Worm (Caenorhabditis elegans): ENCODE results near the gene JC8.7.
A peak's percentile ranks its signal among the peaks of the same experiment; 100 is the strongest.

The JC8.7 gene

ce11 chrIV:13238943-13239861 is 7.9 kb upstream of the JC8.7 start, which contains the start of gene tag-115 (continued):
- TF ChIP-seq madf-6 (GFP tag; IDR thresholded peaks at IDR 0.05) (peak; percentile 80), D2030.7 (GFP tag; IDR thresholded peaks at IDR 0.05) (peak; percentile 43; the same call in 1 of the 2 replicates), mcd-1 (GFP tag; IDR thresholded peaks at IDR 0.05) (peak; percentile 66), ceh-91 (GFP tag; IDR thresholded peaks at IDR 0.05) (peak; percentile 26; the same call in 1 of the 2 replicates), Y53F4B.3 (GFP tag; IDR thresholded peaks at IDR 0.05) (no peak), chd-7 (tag; optimal IDR thresholded peaks at IDR 0.05) (no peak), snpc-1.1 (tag; optimal IDR thresholded peaks at IDR 0.05; ENCODE audit: insufficient read depth) (peak; percentile 22), C17E4.6 (GFP tag; IDR thresholded peaks at IDR 0.05) (peak; percentile 52; the same call in 1 of the 2 replicates), lin-40 (tag; optimal IDR thresholded peaks at IDR 0.05) (peak; percentile 20), snpc-3.4 (tag; optimal IDR thresholded peaks at IDR 0.05) (peak; percentile 66), ztf-22 (GFP tag; optimal IDR thresholded peaks at IDR 0.05) (no peak), mes-4 (tag; optimal IDR thresholded peaks at IDR 0.05) (peak; percentile 49)

- TF ChIP-seq B0019.2 (GFP tag; conservative IDR thresholded peaks at IDR 0.05) (peak; percentile 85), ztf-18 (tag; optimal IDR thresholded peaks at IDR 0.05) (peak; percentile 69), lin-54 (GFP tag; optimal IDR thresholded peaks at IDR 0.05) (peak; percentile 100), lin-35 (GFP tag; optimal IDR thresholded peaks at IDR 0.05) (peak; percentile 73 to 99 (median 85)), madf-10 (tag; optimal IDR thresholded peaks at IDR 0.05) (peak; percentile 95), T26A5.8 (tag; optimal IDR thresholded peaks at IDR 0.05) (no peak), snpc-4 (GFP tag; optimal IDR thresholded peaks at IDR 0.05) (peak; percentile 75), snpc-4 (tag; optimal IDR thresholded peaks at IDR 0.05) (peak; percentile 81 to 90 (median 88)), F52B5.7 (tag; optimal IDR thresholded peaks at IDR 0.05) (peak; percentile 66), Y95B8A.8 (GFP tag; IDR thresholded peaks at IDR 0.05) (peak; percentile 96), B0336.3 (GFP tag; IDR thresholded peaks at IDR 0.05) (peak; percentile 95), ceh-91 (GFP tag; IDR thresholded peaks at IDR 0.05) (peak; percentile 95), cebp-2 (GFP tag; IDR thresholded peaks at IDR 0.05) (peak; percentile 98), B0261.1 (tag; optimal IDR thresholded peaks at IDR 0.05) (peak; percentile 40), efl-1 (GFP tag; optimal IDR thresholded peaks at IDR 0.05) (peak; percentile 92), dpff-1 (tag; optimal IDR thresholded peaks at IDR 0.05) (no peak), nhr-90 (tag; optimal IDR thresholded peaks at IDR 0.05) (peak; percentile 62), dox-1 (GFP tag; IDR thresholded peaks at IDR 0.05) (peak; percentile 99), nhr-120 (GFP tag; IDR thresholded peaks at IDR 0.05) (no peak), D2030.7 (GFP tag; IDR thresholded peaks at IDR 0.05) (peak; percentile 94), repo-1 (tag; optimal IDR thresholded peaks at IDR 0.05) (peak; percentile 96), pbrm-1 (GFP tag; IDR thresholded peaks at IDR 0.05) (peak; percentile 98), madf-3 (GFP tag; IDR thresholded peaks at IDR 0.05) (peak; percentile 96), ztf-26 (tag; optimal IDR thresholded peaks at IDR 0.05) (peak; percentile 97), B0035.1 (tag; optimal IDR thresholded peaks at IDR 0.05) (peak; percentile 84), zim-3 (tag; optimal IDR thresholded peaks at IDR 0.05) (peak; percentile 55), hmg-20 (GFP tag; IDR thresholded peaks at IDR 0.05) (peak; percentile 87), rpc-1 (optimal IDR thresholded peaks at IDR 0.05) (no peak), rpc-1 (tag; optimal IDR thresholded peaks at IDR 0.05) (no peak), sdz-38 (tag; optimal IDR thresholded peaks at IDR 0.05) (no peak), unc-130 (GFP tag; optimal IDR thresholded peaks at IDR 0.05) (peak; percentile 94), ceh-79 (tag; optimal IDR thresholded peaks at IDR 0.05) (peak; percentile 59), C17E4.6 (GFP tag; IDR thresholded peaks at IDR 0.05) (peak; percentile 97), F10E7.11 (tag; optimal IDR thresholded peaks at IDR 0.05) (peak; percentile 71), sptf-2 (GFP tag; optimal IDR thresholded peaks at IDR 0.05) (peak; percentile 8), T07F8.4 (tag; optimal IDR thresholded peaks at IDR 0.05) (peak; percentile 44)
These were observed 6.8 kb upstream of the JC8.7 start, which contains the start of gene rpl-12 for ce11 chrIV:13240078-13240841. rpl-12 (minus strand) TSS chrIV:13240651.
